Fruit fly (Drosophila melanogaster): Measurements from ENCODE around the gene loaf.

Gene loaf

DNA sequence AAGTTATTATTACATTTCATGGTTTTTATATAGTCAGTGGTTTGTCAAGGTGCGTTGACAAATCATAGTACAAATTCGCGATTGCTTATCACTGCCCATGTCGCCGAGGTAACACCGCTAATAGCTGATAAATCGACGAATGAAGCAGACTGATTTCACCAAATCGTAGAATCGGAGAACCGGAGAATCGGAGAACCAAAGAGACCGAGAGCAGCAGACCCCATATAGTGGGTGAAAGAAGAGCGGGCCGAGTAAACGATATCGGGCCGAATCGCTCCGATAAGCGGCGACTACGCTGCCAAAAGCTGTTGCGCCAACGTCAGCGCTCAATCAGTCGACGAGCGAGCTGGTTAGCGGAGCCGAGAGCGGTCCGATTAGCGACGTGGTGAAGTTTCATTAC, 10.7 kb upstream of the loaf start, which contains the start of gene CG14131:
CG14131 (plus strand) TSS at position 343 of the 400 bp plus-strand sequence.
- TF ChIP-seq Sin3A (optimal IDR thresholded peaks at IDR 0.05) (no peak), h (optimal IDR thresholded peaks at IDR 0.05) (no peak), insv (optimal IDR thresholded peaks at IDR 0.05) (no peak), psq (optimal IDR thresholded peaks at IDR 0.05) (no peak)

DNA sequence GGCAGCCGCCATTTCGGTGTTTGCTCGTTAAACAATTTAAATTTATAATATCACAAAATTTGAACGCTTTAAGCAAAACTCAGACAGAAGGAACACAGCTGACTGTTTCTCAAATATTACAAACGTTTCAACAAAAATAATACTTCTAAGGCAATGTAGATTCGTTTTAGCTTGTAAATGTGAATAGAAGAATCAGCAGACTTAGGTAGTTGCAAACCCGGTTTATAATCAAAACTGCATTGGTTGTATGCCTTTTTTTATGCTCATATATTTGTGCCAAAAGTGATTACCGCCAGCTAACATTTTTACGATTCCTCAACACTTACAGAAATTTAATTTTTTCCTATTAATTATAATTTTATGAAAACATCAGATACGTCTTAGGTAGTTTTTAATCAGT, 8.4 kb upstream of the loaf start, which contains the start of gene Tim13:
Tim13 (minus strand) TSS at position 101 of the 400 bp plus-strand sequence.
- TF ChIP-seq Myc (optimal IDR thresholded peaks at IDR 0.05): no peak
- TF ChIP-seq h (optimal IDR thresholded peaks at IDR 0.05): no peak
- TF ChIP-seq psq (optimal IDR thresholded peaks at IDR 0.05): no peak
- no peak for TF ChIP-seq Sin3A (optimal IDR thresholded peaks at IDR 0.05)
- TF ChIP-seq ttk (optimal IDR thresholded peaks at IDR 0.05): no peak
- no peak for TF ChIP-seq insv (optimal IDR thresholded peaks at IDR 0.05)

DNA sequence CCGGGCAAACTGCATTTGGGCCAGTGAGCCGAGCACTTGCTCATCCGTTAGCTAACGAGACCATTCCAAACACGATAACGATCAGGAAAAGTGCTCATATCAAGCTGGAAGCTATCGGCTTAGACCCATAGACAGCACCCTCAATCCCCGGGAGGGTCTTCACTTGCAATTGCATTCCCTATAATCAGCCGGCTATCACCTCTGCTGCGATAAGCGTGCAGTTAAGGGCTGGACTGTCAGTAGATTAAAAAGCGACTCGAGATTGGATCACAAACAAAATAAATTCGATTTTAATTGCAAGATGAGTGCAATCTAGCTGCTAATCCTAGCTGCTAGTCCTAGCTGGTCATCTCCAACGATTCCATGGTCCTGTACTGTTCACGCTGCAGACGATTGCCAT, 7.8 kb upstream of the loaf start:
- TF ChIP-seq h (optimal IDR thresholded peaks at IDR 0.05): no peak
- TF ChIP-seq ttk (optimal IDR thresholded peaks at IDR 0.05): no peak
- no peak for TF ChIP-seq Sin3A (optimal IDR thresholded peaks at IDR 0.05)
- no peak for TF ChIP-seq Myc (optimal IDR thresholded peaks at IDR 0.05)
- no peak for TF ChIP-seq insv (optimal IDR thresholded peaks at IDR 0.05)
- no peak for TF ChIP-seq psq (optimal IDR thresholded peaks at IDR 0.05)

DNA sequence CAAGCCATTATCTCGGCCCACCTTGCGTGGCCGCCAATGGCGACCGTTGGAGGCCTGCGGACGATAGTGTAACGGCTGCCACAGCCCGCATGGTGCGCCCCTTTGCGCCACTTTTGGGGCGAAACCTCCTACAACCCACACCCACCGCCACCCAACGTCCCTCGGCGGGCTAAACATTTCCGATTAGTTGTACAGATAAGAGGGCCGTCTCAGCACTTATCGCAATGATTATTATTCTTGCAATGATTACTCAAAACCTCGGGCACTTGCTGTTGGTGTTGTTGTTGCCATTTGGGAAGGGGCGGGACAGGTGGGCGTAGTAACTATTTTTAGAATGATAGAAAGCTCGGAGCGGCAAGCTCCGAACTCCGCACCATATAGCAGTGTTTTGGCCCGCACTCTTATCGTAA, 6.6 kb upstream of the loaf start:
- TF ChIP-seq h (optimal IDR thresholded peaks at IDR 0.05): no peak
- TF ChIP-seq insv (optimal IDR thresholded peaks at IDR 0.05): no peak
- no peak for TF ChIP-seq ttk (optimal IDR thresholded peaks at IDR 0.05)
- TF ChIP-seq Myc (optimal IDR thresholded peaks at IDR 0.05): no peak
- no peak for TF ChIP-seq Sin3A (optimal IDR thresholded peaks at IDR 0.05)
- TF ChIP-seq psq (optimal IDR thresholded peaks at IDR 0.05): no peak

DNA sequence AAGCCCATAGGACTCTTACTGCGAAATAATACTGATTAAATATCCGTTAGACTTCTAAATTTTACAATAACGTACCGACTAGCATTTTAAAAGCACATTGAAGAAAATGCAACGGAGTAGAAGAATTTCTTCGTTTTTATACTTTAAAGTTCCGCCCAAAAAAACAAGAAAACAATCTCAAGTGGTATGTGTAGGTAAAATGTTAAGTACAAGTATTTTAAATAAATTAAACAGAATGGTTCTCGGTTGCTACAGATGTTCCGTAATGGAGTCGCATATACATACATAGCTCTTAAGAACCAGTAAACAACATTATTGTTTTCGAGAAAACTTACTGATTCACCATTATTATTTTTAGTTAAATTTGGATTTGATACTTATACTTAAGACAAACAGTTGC, 6.1 kb upstream of the loaf start, which contains the start of gene Muc68D:
Muc68D (minus strand) TSS at position 101 of the 400 bp plus-strand sequence.
- TF ChIP-seq psq (optimal IDR thresholded peaks at IDR 0.05): no peak
- TF ChIP-seq Myc (optimal IDR thresholded peaks at IDR 0.05): no peak

DNA sequence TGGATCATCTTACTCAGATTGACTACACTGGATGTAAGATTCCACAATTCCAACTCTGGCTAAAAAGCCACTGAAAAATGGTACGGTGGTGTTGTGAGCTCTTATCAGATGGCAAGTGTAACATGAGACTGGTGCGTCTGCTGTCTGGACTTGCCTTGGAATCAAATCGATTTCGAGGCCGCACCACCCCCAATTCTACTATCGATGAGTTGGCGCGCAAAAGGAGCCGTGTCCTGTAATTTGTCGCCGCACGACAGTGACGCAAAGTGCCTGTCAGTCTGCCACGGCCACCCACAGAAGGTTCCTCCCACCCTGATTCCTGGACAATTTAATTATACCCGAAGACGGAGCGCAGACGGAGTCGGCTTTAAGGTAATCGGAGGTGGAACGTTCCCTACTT, 581 bp upstream of the loaf start:
- TF ChIP-seq h (optimal IDR thresholded peaks at IDR 0.05) (no peak), Myc (optimal IDR thresholded peaks at IDR 0.05) (no peak), ttk (optimal IDR thresholded peaks at IDR 0.05) (no peak), insv (optimal IDR thresholded peaks at IDR 0.05) (no peak), Sin3A (optimal IDR thresholded peaks at IDR 0.05) (no peak), psq (optimal IDR thresholded peaks at IDR 0.05) (no peak)

DNA sequence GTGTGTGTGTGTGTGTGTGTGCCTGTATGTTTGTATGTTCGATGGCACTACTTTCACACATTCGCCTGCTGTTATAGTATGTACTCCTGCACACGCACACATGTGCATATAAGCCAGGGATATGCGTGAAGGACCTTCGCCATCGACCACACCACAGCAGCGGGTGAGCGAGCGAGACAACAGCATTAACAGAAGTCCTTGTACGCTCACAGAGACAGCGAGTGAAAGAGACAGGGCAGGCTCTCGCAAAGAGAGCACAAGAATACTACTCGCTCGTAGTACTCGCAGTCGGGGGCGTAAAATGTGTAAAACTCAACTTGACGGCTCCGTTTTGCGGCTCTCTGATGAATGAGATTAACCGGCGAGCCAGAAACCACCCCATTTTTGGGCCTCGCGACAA, 1.1 kb downstream of the loaf start:
- TF ChIP-seq psq (optimal IDR thresholded peaks at IDR 0.05) (no peak), h (optimal IDR thresholded peaks at IDR 0.05) (no peak), Sin3A (optimal IDR thresholded peaks at IDR 0.05) (no peak), Myc (optimal IDR thresholded peaks at IDR 0.05) (no peak), ttk (optimal IDR thresholded peaks at IDR 0.05) (no peak), insv (optimal IDR thresholded peaks at IDR 0.05) (no peak)

DNA sequence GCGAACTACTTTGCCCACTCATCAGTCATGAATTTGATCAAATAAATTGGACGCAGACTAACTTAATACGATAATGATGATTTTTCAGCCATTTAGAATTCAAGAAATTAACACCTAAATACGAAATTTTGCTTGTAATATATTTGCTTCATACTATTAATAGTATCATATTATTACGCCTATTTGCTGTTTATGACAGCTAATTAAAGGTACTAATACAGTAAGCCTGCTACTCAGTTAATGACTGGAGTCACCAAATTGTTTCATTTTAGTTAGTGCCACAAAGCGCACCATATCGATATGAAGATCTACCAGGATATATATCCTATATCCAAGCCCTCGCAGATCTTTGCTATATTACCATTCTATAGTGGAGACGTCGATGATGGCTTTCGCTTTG, 15.0 kb downstream of the loaf start, which contains the start of gene Gr68a:
Gr68a (plus strand) TSS at position 301 of the 400 bp plus-strand sequence.
- TF ChIP-seq insv (optimal IDR thresholded peaks at IDR 0.05): no peak
- TF ChIP-seq ttk (optimal IDR thresholded peaks at IDR 0.05): no peak
- no peak for TF ChIP-seq Myc (optimal IDR thresholded peaks at IDR 0.05)
- no peak for TF ChIP-seq h (optimal IDR thresholded peaks at IDR 0.05)
- no peak for TF ChIP-seq Sin3A (optimal IDR thresholded peaks at IDR 0.05)
- no peak for TF ChIP-seq psq (optimal IDR thresholded peaks at IDR 0.05)

DNA sequence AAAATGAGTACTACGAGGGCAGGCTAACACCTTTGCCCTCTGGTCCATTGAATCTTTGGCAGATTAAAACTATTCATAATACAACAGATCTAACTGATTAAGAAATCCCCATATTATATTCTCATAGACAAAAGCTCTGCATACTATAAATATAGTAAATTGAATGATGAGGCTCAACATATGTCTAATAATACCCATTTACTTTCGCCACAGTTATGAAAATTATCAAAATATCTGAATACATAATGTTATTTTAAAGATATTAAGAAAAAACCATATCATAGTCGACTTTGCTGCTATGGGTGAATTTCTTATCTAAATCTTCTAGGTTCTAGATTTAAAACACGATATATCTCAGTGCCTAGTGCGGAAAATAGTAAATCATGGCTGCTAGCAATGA, 34.1 kb downstream of the loaf start, which contains the start of gene CG32087:
CG32087 (plus strand) TSS at position 301 of the 400 bp plus-strand sequence.
- TF ChIP-seq h (optimal IDR thresholded peaks at IDR 0.05): no peak
- no peak for TF ChIP-seq psq (optimal IDR thresholded peaks at IDR 0.05)
- no peak for TF ChIP-seq Sin3A (optimal IDR thresholded peaks at IDR 0.05)
- TF ChIP-seq ttk (optimal IDR thresholded peaks at IDR 0.05): no peak
- TF ChIP-seq insv (optimal IDR thresholded peaks at IDR 0.05): no peak
- no peak for TF ChIP-seq Myc (optimal IDR thresholded peaks at IDR 0.05)

DNA sequence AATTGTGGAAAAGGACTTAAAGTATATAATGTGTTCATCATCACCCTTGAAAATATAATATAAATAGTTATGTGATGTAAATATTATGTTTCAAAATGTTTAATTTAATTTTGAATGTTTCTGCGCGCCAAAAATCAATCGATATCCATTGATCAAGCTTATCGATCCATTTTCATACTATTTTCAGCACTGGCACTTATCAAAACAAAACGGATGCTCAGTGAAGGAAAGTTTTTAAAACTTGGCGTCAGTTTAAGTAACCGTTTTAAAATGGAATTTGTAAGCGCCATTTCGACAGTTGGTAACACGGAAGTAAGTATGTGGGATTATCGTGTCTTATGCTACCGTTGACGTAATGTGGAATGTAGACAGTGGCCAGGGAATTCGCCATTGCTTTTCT, 37.8 kb downstream of the loaf start, which contains the start of gene sunn:
sunn (plus strand) TSS at position 202 of the 400 bp plus-strand sequence.
- no peak for TF ChIP-seq h (optimal IDR thresholded peaks at IDR 0.05)
- no peak for TF ChIP-seq Myc (optimal IDR thresholded peaks at IDR 0.05)
- no peak for TF ChIP-seq ttk (optimal IDR thresholded peaks at IDR 0.05)
- TF ChIP-seq psq (optimal IDR thresholded peaks at IDR 0.05): no peak
- TF ChIP-seq insv (optimal IDR thresholded peaks at IDR 0.05): no peak
- TF ChIP-seq Sin3A (optimal IDR thresholded peaks at IDR 0.05): no peak

DNA sequence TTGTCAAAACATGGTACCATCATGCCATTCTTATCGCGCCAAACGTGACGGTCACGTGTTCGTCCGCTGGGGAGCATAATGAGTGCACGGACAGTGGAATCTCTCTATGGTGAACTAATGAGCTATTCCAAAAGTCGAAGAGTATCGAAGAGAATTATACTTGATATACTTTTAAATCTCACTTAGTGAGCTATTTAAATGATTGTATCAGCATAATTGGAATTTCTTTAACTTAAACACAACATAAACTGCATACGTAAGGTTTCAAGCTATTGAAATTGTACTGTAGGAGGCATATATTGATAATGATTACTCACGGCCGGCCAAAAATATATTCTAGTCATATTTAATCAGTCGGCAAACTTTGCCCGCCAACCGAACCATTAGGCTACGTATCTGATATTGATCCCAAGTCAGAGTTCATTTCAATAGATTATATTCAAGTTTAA, 44.5 kb downstream of the loaf start:
- no peak for TF ChIP-seq h (optimal IDR thresholded peaks at IDR 0.05)
- TF ChIP-seq ttk (optimal IDR thresholded peaks at IDR 0.05): no peak
- no peak for TF ChIP-seq Sin3A (optimal IDR thresholded peaks at IDR 0.05)
- no peak for TF ChIP-seq psq (optimal IDR thresholded peaks at IDR 0.05)
- TF ChIP-seq Myc (optimal IDR thresholded peaks at IDR 0.05): no peak
- TF ChIP-seq insv (optimal IDR thresholded peaks at IDR 0.05): no peak

DNA sequence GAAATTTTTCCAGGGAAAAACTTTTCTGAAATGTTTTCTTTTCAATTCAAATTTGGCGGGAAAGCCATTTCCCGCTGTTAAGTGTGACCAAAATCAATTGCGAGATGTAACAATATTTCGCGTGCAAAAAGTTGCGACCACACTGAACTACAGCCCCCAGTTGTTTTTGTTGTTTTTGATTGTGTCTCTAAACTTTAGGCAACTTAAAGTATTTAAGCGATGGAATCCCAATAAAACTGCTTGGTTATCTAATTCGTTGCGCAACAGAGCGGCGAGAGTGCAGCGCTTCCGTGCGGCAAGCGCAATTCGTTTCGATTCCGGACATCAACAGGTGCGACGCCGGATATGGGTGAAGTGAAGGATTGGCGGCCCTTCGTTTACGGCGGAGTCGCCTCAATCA, 45.2 kb downstream of the loaf start, which contains the start of gene Bmcp:
Bmcp (plus strand) TSS at position 155 of the 400 bp plus-strand sequence.
- TF ChIP-seq Sin3A (optimal IDR thresholded peaks at IDR 0.05): no peak
- TF ChIP-seq ttk (optimal IDR thresholded peaks at IDR 0.05): no peak
- TF ChIP-seq Myc (optimal IDR thresholded peaks at IDR 0.05): no peak
- TF ChIP-seq psq (optimal IDR thresholded peaks at IDR 0.05): no peak
- no peak for TF ChIP-seq h (optimal IDR thresholded peaks at IDR 0.05)

DNA sequence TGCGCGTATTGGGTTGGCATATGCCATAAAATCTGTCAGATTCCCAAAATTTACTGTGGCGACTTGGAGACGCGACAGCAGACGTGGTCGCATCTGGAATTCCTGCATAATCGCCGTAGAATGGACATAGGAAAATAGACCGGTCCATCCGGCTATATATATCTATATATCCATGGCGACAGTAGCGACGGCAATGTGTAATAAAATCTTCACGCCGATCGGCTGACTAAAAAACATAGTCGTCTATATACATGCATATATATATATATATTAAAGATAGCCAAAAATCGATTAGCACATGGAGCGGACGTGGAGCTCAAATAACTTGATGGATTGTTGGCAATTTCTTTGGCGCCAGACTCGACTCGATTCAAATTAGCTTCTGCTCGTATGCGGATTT, 48.0 kb downstream of the loaf start:
- TF ChIP-seq ttk (optimal IDR thresholded peaks at IDR 0.05) (no peak), h (optimal IDR thresholded peaks at IDR 0.05) (no peak), psq (optimal IDR thresholded peaks at IDR 0.05) (no peak), insv (optimal IDR thresholded peaks at IDR 0.05) (no peak), Sin3A (optimal IDR thresholded peaks at IDR 0.05) (no peak), Myc (optimal IDR thresholded peaks at IDR 0.05) (no peak)
